Worm (Caenorhabditis elegans) whole organism, L3 larva: ENCODE data around the gene col-156.

Source experiments
- ceh-28 ChIP-seq: fragments of 150-350 bp; optimal IDR thresholded peaks from 2 replicates; lab custom pipeline; 2014; ENCODE audit warnings: missing biosample characterization, missing genetic modification reagents, missing genetic modification characterization
- nhr-11 ChIP-seq: fragments of 150-350 bp; optimal IDR thresholded peaks from 2 replicates; lab custom pipeline; 2014; ENCODE audit warnings: missing biosample characterization, missing genetic modification characterization
- snpc-4 ChIP-seq: fragments of 150-350 bp; optimal IDR thresholded peaks from 2 replicates; lab custom pipeline; 2014; ENCODE audit warnings: missing biosample characterization, missing genetic modification characterization

ce11 chrV:11462963-11463453 is 12.9 kb upstream of the col-156 start, which contains the start of gene zipt-16:
- TF ChIP-seq ceh-28 (tag; lab: Kevin White, UChicago) (no peak), nhr-11 (tag; lab: Kevin White, UChicago) (no peak), snpc-4 (tag; lab: Kevin White, UChicago) (no peak)
